Worm (Caenorhabditis elegans) whole organism, mixed stage, embryonic: ENCODE data around the gene C06H5.14.

Experiments used
- ceh-43 ChIP-seq: fragments of 200-800 bp; sonication (Bioruptor generic); optimal IDR thresholded peaks from 2 replicates; lab custom pipeline; 2018; ENCODE audit warnings: mild to moderate bottlenecking, missing genetic modification characterization, moderate library complexity, missing compliant biosample characterization
- elt-1 ChIP-seq: sonication (generic microtip); optimal IDR thresholded peaks from 2 replicates; lab custom pipeline; 2017; ENCODE audit warnings: missing genetic modification characterization, mild to moderate bottlenecking, missing compliant biosample characterization, antibody characterized with exemption, moderate library complexity, borderline replicate concordance; ENCODE audit not compliant: insufficient read depth
- lsy-2 ChIP-seq: fragments of 150-350 bp; optimal IDR thresholded peaks from 2 replicates; lab custom pipeline; 2014; ENCODE audit warnings: missing biosample characterization, missing genetic modification characterization
- nhr-12 ChIP-seq: fragments of 150-350 bp; optimal IDR thresholded peaks from 2 replicates; lab custom pipeline; 2014; ENCODE audit warnings: missing biosample characterization, missing genetic modification characterization
- nhr-237 ChIP-seq: fragments of 150-350 bp; optimal IDR thresholded peaks from 2 replicates; lab custom pipeline; 2014; ENCODE audit warnings: missing biosample characterization, missing genetic modification characterization
- nhr-76 ChIP-seq: sonication (generic microtip); optimal IDR thresholded peaks from 2 replicates; lab custom pipeline; 2017; ENCODE audit warnings: missing biosample characterization, missing genetic modification characterization

DNA sequence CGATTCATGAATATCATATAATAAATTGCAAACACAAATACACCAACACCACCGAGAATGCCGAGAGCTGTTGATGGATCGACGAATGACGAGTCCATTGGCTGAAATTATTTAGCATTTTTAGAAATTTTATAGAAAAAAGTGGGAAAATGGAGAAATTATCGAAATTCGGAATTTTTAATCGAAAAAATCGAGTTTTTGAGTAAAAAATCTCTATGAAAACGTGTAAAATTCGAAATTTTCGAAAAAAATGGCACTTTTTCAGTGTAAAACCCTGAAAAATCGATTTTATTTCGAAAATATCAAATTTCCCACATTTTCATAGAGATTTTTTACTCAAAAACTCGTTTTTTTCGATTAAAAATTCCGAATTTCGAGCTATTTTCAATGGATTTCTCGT lies 48.0 kb upstream of the C06H5.14 start, which contains the start of gene tcc-1:
- TF ChIP-seq nhr-76 (tag; lab: Kevin White, UChicago) (no peak), lsy-2 (tag; lab: Kevin White, UChicago) (no peak), nhr-12 (tag; lab: Kevin White, UChicago) (no peak), elt-1 (tag; lab: Kevin White, UChicago) (no peak), nhr-237 (no peak), ceh-43 (GFP tag; lab: Kevin White, UChicago) (no peak)
